Fruit fly (Drosophila melanogaster) whole organism, wandering third instar larva: ENCODE measurements around the gene Sarm.
A peak's percentile ranks its signal among the peaks of the same experiment; 100 is the strongest.

ENCODE experiments used
- Abd-B ChIP-seq: fragments of >200 bp; optimal IDR thresholded peaks from 2 replicates; lab custom pipeline; 2017; ENCODE audit warnings: missing biosample characterization, missing genetic modification characterization
- CG32264 ChIP-seq: fragments of 200-800 bp; sonication (Bioruptor generic); optimal IDR thresholded peaks from 2 replicates; lab custom pipeline; 2016; ENCODE audit warnings: missing biosample characterization, missing genetic modification characterization
- CG9705 ChIP-seq: fragments of 200-800 bp; sonication (Bioruptor generic); optimal IDR thresholded peaks from 2 replicates; lab custom pipeline; 2018; ENCODE audit warnings: missing biosample characterization, mild to moderate bottlenecking, missing genetic modification characterization
- CrebA ChIP-seq: fragments of 200-800 bp; sonication (Bioruptor generic); optimal IDR thresholded peaks from 2 replicates; lab custom pipeline; 2016; ENCODE audit warnings: missing biosample characterization, mild to moderate bottlenecking, missing genetic modification characterization, borderline replicate concordance
- Dfd ChIP-seq: fragments of >200 bp; optimal IDR thresholded peaks from 2 replicates; lab custom pipeline; 2017; ENCODE audit warnings: missing biosample characterization, missing genetic modification characterization
- Dif ChIP-seq: fragments of 200-275, 200-300 bp; sonication (Bioruptor generic); optimal IDR thresholded peaks from 2 replicates; lab custom pipeline; 2018; ENCODE audit warnings: missing biosample characterization, missing genetic modification characterization; ENCODE audit not compliant: partially characterized antibody
- GATAd ChIP-seq: sonication (Bioruptor generic); optimal IDR thresholded peaks from 2 replicates; lab custom pipeline; 2016; ENCODE audit warnings: missing biosample characterization, missing genetic modification characterization
- HLH106 ChIP-seq: fragments of 200-800 bp; optimal IDR thresholded peaks from 3 replicates; lab custom pipeline; 2019; ENCODE audit warnings: missing biosample characterization, mild to moderate bottlenecking, missing genetic modification characterization, moderate library complexity
- Hnf4 ChIP-seq: fragments of 200-800 bp; sonication (Bioruptor generic); optimal IDR thresholded peaks from 2 replicates; lab custom pipeline; 2016; ENCODE audit warnings: missing biosample characterization, mild to moderate bottlenecking, missing genetic modification characterization
- Hr78 ChIP-seq: fragments of >200 bp; optimal IDR thresholded peaks from 2 replicates; lab custom pipeline; 2017; ENCODE audit warnings: missing biosample characterization, missing genetic modification characterization
- Jra ChIP-seq: sonication (Bioruptor generic); optimal IDR thresholded peaks from 2 replicates; lab custom pipeline; 2016; ENCODE audit warnings: missing biosample characterization, missing genetic modification characterization
- Mio ChIP-seq: sonication (Bioruptor generic); optimal IDR thresholded peaks from 2 replicates; lab custom pipeline; 2016; ENCODE audit warnings: missing biosample characterization, missing genetic modification characterization
- Myc ChIP-seq: fragments of >200 bp; optimal IDR thresholded peaks from 2 replicates; lab custom pipeline; 2017
- N ChIP-seq: fragments of >200 bp; optimal IDR thresholded peaks from 2 replicates; lab custom pipeline; 2018; ENCODE audit warnings: missing biosample characterization, missing external identifiers, missing genetic modification characterization
- OdsH ChIP-seq: fragments of 200-800 bp; sonication (Bioruptor generic); optimal IDR thresholded peaks from 2 replicates; lab custom pipeline; 2016; ENCODE audit warnings: missing biosample characterization, mild to moderate bottlenecking, missing genetic modification characterization
- Rel ChIP-seq, 2 experiments: fragments of 200-800 bp; sonication (Bioruptor generic) in 1 of 2; optimal IDR thresholded peaks; 2 replicates in 1 of 2; 3 replicates in 1 of 2; lab custom pipeline; 2016 to 2019; ENCODE audit warnings: mild to moderate bottlenecking in 2 of 2, missing biosample characterization in 2 of 2, missing genetic modification characterization in 2 of 2, moderate library complexity in 1 of 2
- Vsx2 ChIP-seq: fragments of 200-300, 225-300 bp; sonication (Bioruptor generic); optimal IDR thresholded peaks from 2 replicates; lab custom pipeline; 2018; ENCODE audit warnings: missing biosample characterization, missing genetic modification characterization; ENCODE audit not compliant: partially characterized antibody
- br ChIP-seq: fragments of 200-800 bp; sonication (Bioruptor generic); optimal IDR thresholded peaks from 2 replicates; lab custom pipeline; 2016; ENCODE audit warnings: missing biosample characterization, missing genetic modification characterization
- brk ChIP-seq: fragments of 200-800 bp; sonication (Bioruptor generic); optimal IDR thresholded peaks from 2 replicates; lab custom pipeline; 2016; ENCODE audit warnings: missing biosample characterization, mild to moderate bottlenecking, missing genetic modification characterization
- dl ChIP-seq, 2 experiments: fragments of 175-275, 200-275 bp in 1 of 2; fragments of 200-275 bp in 1 of 2; sonication (Bioruptor generic); optimal IDR thresholded peaks; lab custom pipeline; 2018; ENCODE audit warnings: mild to moderate bottlenecking in 2 of 2, missing biosample characterization in 2 of 2, missing genetic modification characterization in 2 of 2, moderate library complexity in 2 of 2; ENCODE audit not compliant: partially characterized antibody in 2 of 2, insufficient read depth in 1 of 2
- dmrt93B ChIP-seq: fragments of 200-800 bp; sonication (Bioruptor generic); optimal IDR thresholded peaks from 2 replicates; lab custom pipeline; 2018; ENCODE audit warnings: missing biosample characterization, mild to moderate bottlenecking, missing genetic modification characterization
- dsf ChIP-seq: sonication (Bioruptor generic); optimal IDR thresholded peaks from 2 replicates; lab custom pipeline; 2016; ENCODE audit warnings: missing biosample characterization, missing genetic modification characterization, borderline replicate concordance
- ey ChIP-seq: fragments of 200-800 bp; sonication (Bioruptor generic); optimal IDR thresholded peaks from 2 replicates; lab custom pipeline; 2016; ENCODE audit warnings: missing biosample characterization, missing genetic modification characterization
- foxo ChIP-seq, 2 experiments: fragments of 200-800 bp; sonication (Bioruptor generic); optimal IDR thresholded peaks; 2 replicates in 1 of 2; 3 replicates in 1 of 2; lab custom pipeline; 2016 to 2017; ENCODE audit warnings: missing biosample characterization in 2 of 2, missing genetic modification characterization in 2 of 2
- fru ChIP-seq: fragments of 200-800 bp; sonication (Bioruptor generic); optimal IDR thresholded peaks from 3 replicates; lab custom pipeline; 2016; ENCODE audit warnings: missing biosample characterization, mild to moderate bottlenecking, missing genetic modification characterization
- h ChIP-seq: fragments of 200-800 bp; sonication (Bioruptor generic); optimal IDR thresholded peaks from 3 replicates; lab custom pipeline; 2016; ENCODE audit warnings: missing biosample characterization, mild to moderate bottlenecking, missing genetic modification characterization
- jim ChIP-seq: fragments of 175-275, 200-325 bp; sonication (Bioruptor generic); optimal IDR thresholded peaks from 2 replicates; lab custom pipeline; 2016; ENCODE audit warnings: missing biosample characterization, mild to moderate bottlenecking, missing genetic modification characterization
- lola ChIP-seq: fragments of >200 bp; optimal IDR thresholded peaks from 2 replicates; lab custom pipeline; 2017; ENCODE audit warnings: missing biosample characterization, missing genetic modification characterization
- pan ChIP-seq: fragments of >200 bp; optimal IDR thresholded peaks from 2 replicates; lab custom pipeline; 2017
- psq ChIP-seq: fragments of 200-800 bp; sonication (Bioruptor generic); optimal IDR thresholded peaks from 3 replicates; lab custom pipeline; 2017; ENCODE audit warnings: missing biosample characterization, mild to moderate bottlenecking, missing genetic modification characterization, moderate library complexity
- rgr ChIP-seq: fragments of 200-800 bp; sonication (Bioruptor generic); optimal IDR thresholded peaks from 3 replicates; lab custom pipeline; 2016; ENCODE audit warnings: missing biosample characterization, mild to moderate bottlenecking, missing genetic modification characterization
- sage ChIP-seq: fragments of 200-800 bp; sonication (Bioruptor generic); optimal IDR thresholded peaks from 2 replicates; lab custom pipeline; 2016; ENCODE audit warnings: missing biosample characterization, mild to moderate bottlenecking, missing genetic modification characterization
- sv ChIP-seq: fragments of 200-800 bp; sonication (Bioruptor generic); optimal IDR thresholded peaks from 3 replicates; lab custom pipeline; 2016; ENCODE audit warnings: missing biosample characterization, missing genetic modification characterization
- tai ChIP-seq: sonication (Bioruptor generic); optimal IDR thresholded peaks from 2 replicates; lab custom pipeline; 2016; ENCODE audit warnings: missing biosample characterization, missing genetic modification characterization
- usp ChIP-seq: fragments of >200 bp; optimal IDR thresholded peaks from 2 replicates; lab custom pipeline; 2017; ENCODE audit warnings: missing biosample characterization, missing genetic modification characterization

The Sarm gene

DNA sequence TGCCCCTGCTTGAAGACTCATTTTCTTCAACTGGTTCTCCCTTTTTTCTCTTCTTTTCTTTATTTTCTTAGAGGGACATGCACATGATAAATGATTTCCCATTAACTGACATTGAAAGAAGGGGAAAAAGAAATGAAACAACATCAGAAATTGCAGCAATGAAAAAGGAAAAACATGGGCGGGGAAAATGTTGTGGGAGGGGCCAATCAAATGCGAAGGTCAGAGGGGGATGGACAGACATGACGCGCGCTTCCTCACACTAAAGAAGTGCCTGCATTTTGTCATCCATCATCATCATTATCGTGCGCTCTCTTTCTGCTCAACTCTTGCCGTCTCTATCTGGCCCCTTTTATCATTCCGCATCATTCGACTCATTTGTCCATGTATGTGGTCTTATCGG lies 26.0 kb upstream of the Sarm start:
- TF ChIP-seq Hnf4 (no peak), foxo (GFP tag; optimal IDR thresholded peaks at IDR 0.05; lab: Kevin White, UChicago) (no peak), tai (no peak)

DNA sequence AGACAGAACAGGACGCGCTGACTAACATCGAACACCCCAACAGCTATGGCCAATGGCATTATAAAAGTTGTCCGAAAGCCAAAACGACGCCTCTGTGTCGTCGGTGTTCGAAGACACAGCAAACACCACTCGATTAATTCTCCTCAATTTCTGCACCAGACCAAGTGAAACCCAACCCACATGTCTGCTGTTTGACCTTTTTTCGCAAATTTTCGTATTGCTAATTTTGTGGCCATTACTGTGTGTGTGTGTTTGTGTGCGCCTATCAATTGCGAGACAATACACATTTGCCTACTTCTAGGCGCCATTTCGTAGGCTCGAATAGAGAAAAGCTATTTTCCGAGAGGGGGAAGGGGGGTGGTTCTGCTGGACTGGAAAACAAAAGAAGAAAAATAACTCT lies 24.6 kb upstream of the Sarm start:
- TF ChIP-seq CG9705 (GFP tag; lab: Kevin White, UChicago) = no peak
- no peak for TF ChIP-seq pan (lab: Kevin White, UChicago)
- TF ChIP-seq Rel (GFP tag; optimal IDR thresholded peaks at IDR 0.05; lab: Kevin White, UChicago) = no peak
- no peak for TF ChIP-seq Rel (tag; optimal IDR thresholded peaks at IDR 0.05; lab: Kevin White, UChicago)
- no peak for TF ChIP-seq GATAd (GFP tag; lab: Kevin White, UChicago)
- no peak for TF ChIP-seq Myc
- TF ChIP-seq CrebA (GFP tag; lab: Kevin White, UChicago) = no peak
- no peak for TF ChIP-seq Hnf4
- no peak for TF ChIP-seq ey (GFP tag; lab: Kevin White, UChicago)
- TF ChIP-seq Dfd = no peak
- TF ChIP-seq h (GFP tag; lab: Kevin White, UChicago) = no peak
- no peak for TF ChIP-seq Jra (GFP tag; lab: Kevin White, UChicago)
- TF ChIP-seq Dif (GFP tag; lab: Kevin White, UChicago) = no peak
- no peak for TF ChIP-seq lola (GFP tag; lab: Kevin White, UChicago)
- TF ChIP-seq sage (GFP tag; lab: Kevin White, UChicago) = no peak
- no peak for TF ChIP-seq br
- TF ChIP-seq rgr (GFP tag; lab: Kevin White, UChicago) = no peak

DNA sequence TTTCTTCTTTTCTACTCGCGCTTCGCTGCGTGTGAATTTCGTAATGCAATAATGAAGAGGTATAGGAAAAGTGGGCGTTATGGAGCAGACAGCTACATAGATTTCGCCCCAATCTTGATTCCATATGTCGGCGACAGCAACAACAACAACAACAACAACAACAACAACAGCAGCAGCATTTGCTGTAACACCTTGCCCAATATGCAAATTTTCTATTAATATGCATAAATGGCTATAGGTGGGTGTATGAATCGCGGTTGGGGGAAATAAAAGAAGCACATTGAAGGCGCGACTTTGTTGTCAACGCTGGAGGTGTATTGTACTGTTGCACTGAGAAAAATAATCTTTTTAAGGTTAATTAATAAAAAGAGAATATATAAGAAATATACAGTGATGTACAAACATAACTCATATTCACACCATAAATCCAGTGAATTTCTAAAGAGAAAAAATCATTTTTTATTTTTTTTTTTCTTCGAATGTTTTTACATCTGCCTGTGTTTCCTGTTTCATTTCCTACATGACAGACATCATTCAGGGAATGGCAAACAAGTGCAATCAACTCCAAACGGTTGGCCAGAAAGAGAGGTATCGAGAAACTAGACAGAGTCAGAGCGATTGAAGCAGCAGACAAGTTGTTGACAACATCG lies 22.1 kb upstream of the Sarm start:
- TF ChIP-seq psq (GFP tag; lab: Kevin White, UChicago) = peak; percentile 4
- TF ChIP-seq Myc = no peak
- TF ChIP-seq fru = no peak
- TF ChIP-seq brk (GFP tag; lab: Kevin White, UChicago) = no peak

DNA sequence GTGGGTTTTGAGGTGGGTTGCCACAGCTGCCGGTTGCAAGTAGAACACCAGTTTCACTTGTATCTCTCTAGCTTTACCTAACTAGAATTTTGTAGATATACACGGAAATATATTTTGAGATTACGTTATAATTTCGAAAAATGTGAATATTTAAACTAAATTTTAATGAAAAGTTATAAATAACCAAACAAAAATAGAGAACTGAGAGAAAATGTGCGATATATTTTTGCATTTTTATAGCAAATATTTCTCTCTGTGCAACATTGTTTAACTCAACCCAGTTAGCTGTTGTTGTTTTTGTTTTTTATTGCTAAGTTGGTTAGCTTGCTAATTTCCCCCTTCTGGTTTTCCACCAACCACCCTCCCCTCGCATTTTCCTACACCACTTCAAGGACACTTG lies 20.1 kb upstream of the Sarm start:
- no peak for TF ChIP-seq Jra (GFP tag; lab: Kevin White, UChicago)
- no peak for TF ChIP-seq rgr (GFP tag; lab: Kevin White, UChicago)
- no peak for TF ChIP-seq Dfd
- no peak for TF ChIP-seq ey (GFP tag; lab: Kevin White, UChicago)
- no peak for TF ChIP-seq sv (GFP tag; lab: Kevin White, UChicago)
- no peak for TF ChIP-seq N (GFP tag; lab: Kevin White, UChicago)
- no peak for TF ChIP-seq OdsH
- TF ChIP-seq Rel (GFP tag; optimal IDR thresholded peaks at IDR 0.05; lab: Kevin White, UChicago) = no peak
- no peak for TF ChIP-seq Rel (tag; optimal IDR thresholded peaks at IDR 0.05; lab: Kevin White, UChicago)
- no peak for TF ChIP-seq sage (GFP tag; lab: Kevin White, UChicago)
- no peak for TF ChIP-seq Hnf4
- TF ChIP-seq dsf (GFP tag; lab: Kevin White, UChicago) = no peak
- no peak for TF ChIP-seq jim (GFP tag; lab: Kevin White, UChicago)
- no peak for TF ChIP-seq br
- no peak for TF ChIP-seq CG32264 (GFP tag; lab: Kevin White, UChicago)
- TF ChIP-seq foxo (GFP tag; optimal IDR thresholded peaks at IDR 0.05; lab: Kevin White, UChicago) = no peak
- no peak for TF ChIP-seq Dif (GFP tag; lab: Kevin White, UChicago)

DNA sequence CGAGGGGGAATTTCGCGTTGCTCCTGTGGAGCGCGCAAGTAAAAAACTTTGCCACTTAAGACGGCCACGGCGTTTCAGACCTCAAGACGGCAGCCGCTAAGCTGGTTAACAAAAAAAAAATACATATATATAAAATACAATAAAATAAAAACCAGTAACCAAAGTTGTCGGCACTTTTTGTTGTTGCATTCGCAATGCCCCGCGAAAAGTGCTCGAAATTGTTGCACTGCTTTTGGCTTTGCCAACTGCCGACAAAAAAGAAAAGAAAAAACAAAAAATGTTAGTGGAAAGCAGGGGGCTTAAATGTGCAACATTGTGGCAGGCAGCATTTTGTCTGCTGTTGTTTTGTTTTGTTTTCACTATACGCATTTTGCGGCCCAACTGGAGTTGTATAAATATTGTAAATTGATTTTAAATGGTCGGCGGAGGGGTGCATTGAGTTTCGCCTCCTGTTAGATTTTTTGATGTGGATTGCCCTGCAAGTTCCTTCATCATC lies 18.8 kb upstream of the Sarm start:
- no peak for TF ChIP-seq Dfd
- TF ChIP-seq lola (GFP tag; lab: Kevin White, UChicago) = no peak
- no peak for TF ChIP-seq pan (lab: Kevin White, UChicago)
- no peak for TF ChIP-seq Rel (GFP tag; optimal IDR thresholded peaks at IDR 0.05; lab: Kevin White, UChicago)
- no peak for TF ChIP-seq Rel (tag; optimal IDR thresholded peaks at IDR 0.05; lab: Kevin White, UChicago)
- TF ChIP-seq usp = no peak
- no peak for TF ChIP-seq dsf (GFP tag; lab: Kevin White, UChicago)

DNA sequence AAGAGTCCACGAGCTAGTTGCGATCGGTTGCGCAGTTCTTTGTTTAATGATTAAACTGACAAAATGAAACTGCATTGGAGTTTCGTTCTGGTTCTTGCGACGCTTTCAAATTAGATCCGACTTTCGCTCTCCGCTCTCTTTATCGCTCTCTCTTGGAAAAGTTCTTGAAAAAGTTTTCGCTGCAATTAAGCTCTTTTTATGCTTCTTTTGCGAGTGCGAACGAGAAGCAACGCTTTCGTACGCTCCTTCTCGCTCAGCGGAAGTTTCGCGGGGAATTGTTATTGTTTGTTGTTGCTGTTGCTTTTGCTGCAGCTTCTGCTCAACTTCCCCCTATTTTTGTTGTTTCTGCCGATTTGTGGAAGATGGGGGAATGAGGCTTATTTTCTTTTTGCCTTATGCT lies 7.3 kb upstream of the Sarm start:
- TF ChIP-seq psq (GFP tag; lab: Kevin White, UChicago) (no peak), h (GFP tag; lab: Kevin White, UChicago) (no peak), Hr78 (GFP tag; lab: Kevin White, UChicago) (no peak), foxo (GFP tag; optimal IDR thresholded peaks at IDR 0.05; lab: Kevin White, UChicago) (no peak), Rel (GFP tag; optimal IDR thresholded peaks at IDR 0.05; lab: Kevin White, UChicago) (no peak), Rel (tag; optimal IDR thresholded peaks at IDR 0.05; lab: Kevin White, UChicago) (peak; percentile 77), GATAd (GFP tag; lab: Kevin White, UChicago) (no peak), brk (GFP tag; lab: Kevin White, UChicago) (peak; percentile 18), Abd-B (no peak), HLH106 (no peak), CrebA (GFP tag; lab: Kevin White, UChicago) (peak; percentile 74), fru (no peak), Hnf4 (no peak), tai (no peak), CG32264 (GFP tag; lab: Kevin White, UChicago) (no peak), Dif (GFP tag; lab: Kevin White, UChicago) (peak; percentile 80), Mio (no peak), OdsH (no peak), usp (no peak), dl (GFP tag; optimal IDR thresholded peaks at IDR 0.05; lab: Kevin White, UChicago; ENCODE audit: insufficient read depth in 1 of 2, partially characterized antibody in 2 of 2) (peak; percentile 65 to 74), sv (GFP tag; lab: Kevin White, UChicago) (no peak), pan (lab: Kevin White, UChicago) (no peak), dmrt93B (GFP tag; lab: Kevin White, UChicago) (no peak), Vsx2 (no peak)
